Worm (Caenorhabditis elegans) whole organism, young adult: ENCODE data around the gene nhr-157.

Source experiments
- B0336.3 ChIP-seq: fragments of 200-800 bp; sonication (Bioruptor generic); IDR thresholded peaks from 2 replicates; pipeline ENCODE4 v1.3.6; 2022; ENCODE audit warnings: missing genetic modification characterization, missing compliant biosample characterization
- F49E8.2 ChIP-seq: sonication (generic microtip); optimal IDR thresholded peaks from 3 replicates; lab custom pipeline; 2017; ENCODE audit warnings: missing genetic modification characterization, mild to moderate bottlenecking, missing compliant biosample characterization, antibody characterized with exemption, moderate library complexity; ENCODE audit not compliant: insufficient read depth
- Y67H2A.10 ChIP-seq: fragments of 200-800 bp; sonication (Bioruptor generic); conservative IDR thresholded peaks from 2 replicates; pipeline ENCODE4 v1.3.6; 2022; ENCODE audit warnings: missing genetic modification reagents, missing genetic modification characterization, missing compliant biosample characterization
- ama-1 ChIP-seq, 3 experiments: fragments of 150-350 bp in 1 of 3; sonication (generic microtip) in 2 of 3; optimal IDR thresholded peaks; 2 replicates each; lab custom pipeline; 2014 to 2018; ENCODE audit warnings: missing biosample characterization in 2 of 3, missing genetic modification characterization in 2 of 3, missing genetic modification reagents in 2 of 3
- aptf-3 ChIP-seq: fragments of 200-800 bp; sonication (Bioruptor generic); IDR thresholded peaks from 2 replicates; pipeline ENCODE4 v1.3.6; 2022; ENCODE audit warnings: missing genetic modification characterization, missing compliant biosample characterization
- atf-7 ChIP-seq: sonication (generic microtip); optimal IDR thresholded peaks from 2 replicates; lab custom pipeline; 2017; ENCODE audit warnings: mild to moderate bottlenecking, missing genetic modification characterization, missing compliant biosample characterization
- attf-6 ChIP-seq: fragments of 200-800 bp; sonication (Bioruptor generic); IDR thresholded peaks from 2 replicates; pipeline ENCODE4 v1.3.6; 2022; ENCODE audit warnings: missing genetic modification reagents, missing genetic modification characterization, missing compliant biosample characterization
- bed-2 ChIP-seq: fragments of 200-800 bp; sonication (Bioruptor generic); IDR thresholded peaks from 2 replicates; pipeline ENCODE4 v1.3.6; 2022; ENCODE audit warnings: missing genetic modification reagents, missing genetic modification characterization, missing compliant biosample characterization
- ceh-58 ChIP-seq: fragments of 200-800 bp; sonication (Bioruptor generic); IDR thresholded peaks from 2 replicates; pipeline ENCODE4 v1.3.6; 2022; ENCODE audit warnings: missing genetic modification characterization, missing compliant biosample characterization
- dox-1 ChIP-seq: fragments of 200-800 bp; sonication (Bioruptor generic); IDR thresholded peaks from 2 replicates; pipeline ENCODE4 v1.3.6; 2022; ENCODE audit warnings: missing genetic modification reagents, missing genetic modification characterization, missing compliant biosample characterization
- dpff-1 ChIP-seq: sonication (generic microtip); optimal IDR thresholded peaks from 2 replicates; lab custom pipeline; 2017; ENCODE audit warnings: mild to moderate bottlenecking, missing genetic modification characterization, missing compliant biosample characterization
- dpl-1 ChIP-seq: fragments of 150-350 bp; optimal IDR thresholded peaks from 2 replicates; lab custom pipeline; 2014; ENCODE audit warnings: missing biosample characterization, missing genetic modification reagents, missing genetic modification characterization
- gei-17 ChIP-seq: fragments of 200-800 bp; sonication (Bioruptor generic); optimal IDR thresholded peaks from 2 replicates; lab custom pipeline; 2018; ENCODE audit warnings: mild to moderate bottlenecking, missing genetic modification characterization, missing compliant biosample characterization
- him-1 ChIP-seq: sonication (generic microtip); optimal IDR thresholded peaks from 2 replicates; lab custom pipeline; 2016; ENCODE audit warnings: missing genotype, missing genetic modification reagents, missing genetic modification characterization, missing compliant biosample characterization
- hlh-12 ChIP-seq: sonication (generic microtip); optimal IDR thresholded peaks from 2 replicates; lab custom pipeline; 2016; ENCODE audit warnings: missing genetic modification characterization, missing compliant biosample characterization
- let-607 ChIP-seq, 2 experiments: fragments of 200-800 bp in 1 of 2; sonication (Bioruptor generic) in 1 of 2; sonication (generic microtip) in 1 of 2; optimal IDR thresholded peaks; 2 replicates each; lab custom pipeline; 2016 to 2018; ENCODE audit warnings: mild to moderate bottlenecking in 2 of 2, missing compliant biosample characterization in 2 of 2, missing genetic modification characterization in 2 of 2, moderate library complexity in 2 of 2, missing genotype in 1 of 2
- lin-26 ChIP-seq: fragments of 200-800 bp; sonication (Bioruptor generic); IDR thresholded peaks from 2 replicates; pipeline ENCODE4 v1.3.6; 2022; ENCODE audit warnings: missing genetic modification reagents, missing genetic modification characterization, missing compliant biosample characterization
- lin-35 ChIP-seq, 3 experiments: fragments of 150-350 bp in 2 of 3; sonication (generic microtip) in 1 of 3; optimal IDR thresholded peaks; 2 replicates each; lab custom pipeline; 2014 to 2018; ENCODE audit warnings: missing biosample characterization in 3 of 3, missing genetic modification characterization in 3 of 3, missing genetic modification reagents in 3 of 3
- lin-40 ChIP-seq: sonication (generic microtip); optimal IDR thresholded peaks from 2 replicates; lab custom pipeline; 2016; ENCODE audit warnings: missing genetic modification characterization, mild to moderate bottlenecking, missing compliant biosample characterization, missing genotype, missing genetic modification reagents
- lin-54 ChIP-seq: fragments of 200-800 bp; sonication (Bioruptor generic); optimal IDR thresholded peaks from 2 replicates; lab custom pipeline; 2018; ENCODE audit warnings: mild to moderate bottlenecking, missing genetic modification characterization, missing compliant biosample characterization
- lir-1 ChIP-seq: fragments of 200-800 bp; sonication (Bioruptor generic); conservative IDR thresholded peaks from 2 replicates; pipeline ENCODE4 v1.3.6; 2022; ENCODE audit warnings: missing genetic modification reagents, missing genetic modification characterization, missing compliant biosample characterization
- lsl-1 ChIP-seq: fragments of 200-800 bp; sonication (Bioruptor generic); optimal IDR thresholded peaks from 2 replicates; lab custom pipeline; 2018; ENCODE audit warnings: mild to moderate bottlenecking, missing genetic modification characterization, moderate library complexity, missing compliant biosample characterization
- lsy-27 ChIP-seq: sonication (generic microtip); optimal IDR thresholded peaks from 2 replicates; lab custom pipeline; 2017; ENCODE audit warnings: missing genetic modification characterization, mild to moderate bottlenecking, missing compliant biosample characterization, antibody characterized with exemption, missing genotype, borderline replicate concordance; ENCODE audit not compliant: insufficient read depth
- madf-6 ChIP-seq: fragments of 200-800 bp; sonication (Bioruptor generic); IDR thresholded peaks from 2 replicates; pipeline ENCODE4 v1.3.6; 2022; ENCODE audit warnings: missing genetic modification reagents, missing genetic modification characterization, missing compliant biosample characterization
- mel-28 ChIP-seq: sonication (generic microtip); optimal IDR thresholded peaks from 2 replicates; lab custom pipeline; 2016; ENCODE audit warnings: borderline replicate concordance, mild to moderate bottlenecking, missing genetic modification characterization, missing compliant biosample characterization
- mes-4 ChIP-seq: sonication (generic microtip); optimal IDR thresholded peaks from 2 replicates; lab custom pipeline; 2016; ENCODE audit warnings: missing genotype, missing genetic modification characterization, missing compliant biosample characterization
- nfyb-1 ChIP-seq: fragments of 200-800 bp; sonication (Bioruptor generic); IDR thresholded peaks from 2 replicates; pipeline ENCODE4 v1.3.6; 2022; ENCODE audit warnings: missing genetic modification reagents, missing genetic modification characterization, missing compliant biosample characterization
- nhr-80 ChIP-seq: sonication (generic microtip); optimal IDR thresholded peaks from 2 replicates; lab custom pipeline; 2016; ENCODE audit warnings: missing genetic modification characterization, missing compliant biosample characterization
- pbrm-1 ChIP-seq: fragments of 200-800 bp; sonication (Bioruptor generic); IDR thresholded peaks from 2 replicates; pipeline ENCODE4 v1.3.6; 2022; ENCODE audit warnings: missing genetic modification reagents, missing genetic modification characterization, missing compliant biosample characterization
- sdz-38 ChIP-seq: sonication (generic microtip); optimal IDR thresholded peaks from 2 replicates; lab custom pipeline; 2016; ENCODE audit warnings: missing genotype, missing genetic modification characterization, missing compliant biosample characterization
- sea-2 ChIP-seq: fragments of 200-800 bp; sonication (Bioruptor generic); IDR thresholded peaks from 2 replicates; pipeline ENCODE4 v1.3.6; 2022; ENCODE audit warnings: missing genetic modification characterization, missing compliant biosample characterization
- tbp1 ChIP-seq: fragments of 200-800 bp; sonication (Bioruptor generic); optimal IDR thresholded peaks from 2 replicates; lab custom pipeline; 2018; ENCODE audit warnings: mild to moderate bottlenecking, missing genetic modification characterization, missing compliant biosample characterization
- xnd-1 ChIP-seq: sonication (generic microtip); optimal IDR thresholded peaks from 2 replicates; lab custom pipeline; 2016; ENCODE audit warnings: missing genotype, missing genetic modification reagents, missing genetic modification characterization, missing compliant biosample characterization
- zfh-2 ChIP-seq: fragments of 200-800 bp; sonication (Bioruptor generic); conservative IDR thresholded peaks from 2 replicates; pipeline ENCODE4 v1.3.6; 2022; ENCODE audit warnings: missing genetic modification reagents, missing genetic modification characterization, missing compliant biosample characterization
- ztf-22 ChIP-seq: fragments of 200-800 bp; sonication (Bioruptor generic); optimal IDR thresholded peaks from 2 replicates; lab custom pipeline; 2018; ENCODE audit warnings: mild to moderate bottlenecking, missing genetic modification characterization, moderate library complexity, missing compliant biosample characterization
- ztf-26 ChIP-seq: sonication (generic microtip); optimal IDR thresholded peaks from 2 replicates; lab custom pipeline; 2017; ENCODE audit warnings: missing genetic modification characterization, missing compliant biosample characterization
- ztf-3 ChIP-seq: fragments of 200-800 bp; sonication (Bioruptor generic); optimal IDR thresholded peaks from 2 replicates; lab custom pipeline; 2018; ENCODE audit warnings: mild to moderate bottlenecking, missing genetic modification characterization, missing compliant biosample characterization

The nhr-157 gene

ce11 chrV:3841462-3841861 lies 27.3 kb downstream of the nhr-157 start:
- TF ChIP-seq dox-1 (GFP tag; lab: Robert Waterston, UW) (0 out of 2 replicates have a peak, but pooled peaks have one; percentile 1), ama-1 (optimal IDR thresholded peaks at IDR 0.05; lab: Kevin White, UChicago) (no peak), ama-1 (GFP tag; optimal IDR thresholded peaks at IDR 0.05; lab: Kevin White, UChicago) (no peak), lsy-27 (tag; lab: Kevin White, UChicago) (no peak), hlh-12 (tag; lab: Kevin White, UChicago) (no peak), lsl-1 (GFP tag; lab: Kevin White, UChicago) (no peak), xnd-1 (no peak), ztf-26 (tag; lab: Kevin White, UChicago) (no peak), nhr-80 (peak; percentile 40), gei-17 (GFP tag; lab: Kevin White, UChicago) (no peak)
- TF ChIP-seq, all 124 proteins: peak for 2

- no peak for TF ChIP-seq atf-7 (tag; lab: Kevin White, UChicago)
- TF ChIP-seq B0336.3 (GFP tag; lab: Robert Waterston, UW): no peak
- TF ChIP-seq madf-6 (GFP tag; lab: Robert Waterston, UW): no peak
Measured at ce11 chrV:3832661-3833060, 36.1 kb downstream of the nhr-157 start.

ce11 chrV:3832103-3832502 lies 36.7 kb downstream of the nhr-157 start:
- no peak for TF ChIP-seq lin-35 (GFP tag; optimal IDR thresholded peaks at IDR 0.05; lab: Kevin White, UChicago)
- TF ChIP-seq F49E8.2: no peak
- no peak for TF ChIP-seq lin-54
- no peak for TF ChIP-seq zfh-2 (GFP tag; lab: Robert Waterston, UW)
- no peak for TF ChIP-seq ama-1 (optimal IDR thresholded peaks at IDR 0.05; lab: Kevin White, UChicago)
- no peak for TF ChIP-seq ama-1 (GFP tag; optimal IDR thresholded peaks at IDR 0.05; lab: Kevin White, UChicago)
- TF ChIP-seq mel-28 (tag; lab: Kevin White, UChicago): no peak
- TF ChIP-seq tbp1 (GFP tag; lab: Kevin White, UChicago): no peak
- no peak for TF ChIP-seq Y67H2A.10
- TF ChIP-seq aptf-3 (GFP tag; lab: Robert Waterston, UW): no peak
- TF ChIP-seq sdz-38: no peak
- no peak for TF ChIP-seq dpl-1 (GFP tag; lab: Kevin White, UChicago)

ce11 chrV:3831616-3832015 lies 37.2 kb downstream of the nhr-157 start, which contains the start of gene H10D18.5:
Gene H10D18.5 (minus strand): TSS chrV:3831716.
- TF ChIP-seq bed-2 (GFP tag; lab: Robert Waterston, UW) (no peak), attf-6 (GFP tag; lab: Robert Waterston, UW) (no peak), lin-26 (GFP tag; lab: Robert Waterston, UW) (no peak), pbrm-1 (GFP tag; lab: Robert Waterston, UW) (no peak)
- TF ChIP-seq, all 124 proteins: peak for 0

- TF ChIP-seq mes-4 (tag; lab: Kevin White, UChicago): no peak
- no peak for TF ChIP-seq lin-40 (tag; lab: Kevin White, UChicago)
- TF ChIP-seq let-607 (tag; optimal IDR thresholded peaks at IDR 0.05; lab: Kevin White, UChicago): no peak
- TF ChIP-seq nfyb-1: no peak
- no peak for TF ChIP-seq ztf-22 (GFP tag; lab: Kevin White, UChicago)
- no peak for TF ChIP-seq atf-7 (tag; lab: Kevin White, UChicago)
- TF ChIP-seq dpff-1 (tag; lab: Kevin White, UChicago): no peak
- TF ChIP-seq lsl-1 (GFP tag; lab: Kevin White, UChicago): no peak
- no peak for TF ChIP-seq ceh-58 (GFP tag; lab: Robert Waterston, UW)
- no peak for TF ChIP-seq lin-35 (GFP tag; optimal IDR thresholded peaks at IDR 0.05; lab: Kevin White, UChicago)
- TF ChIP-seq him-1 (tag; lab: Kevin White, UChicago): no peak
- TF ChIP-seq sea-2 (GFP tag; lab: Robert Waterston, UW): no peak
- TF ChIP-seq ztf-3 (GFP tag; lab: Kevin White, UChicago): no peak
- TF ChIP-seq lir-1: no peak
Measured at ce11 chrV:3825190-3825589, 43.6 kb downstream of the nhr-157 start.
